Worm (Caenorhabditis elegans) whole organism, young adult: ENCODE data around the gene algn-2.

Experiments used
- B0019.2 ChIP-seq: fragments of 200-800 bp; sonication (Bioruptor generic); conservative IDR thresholded peaks from 2 replicates; pipeline ENCODE4 v1.3.6; 2022; ENCODE audit warnings: missing genetic modification reagents, missing genetic modification characterization, missing compliant biosample characterization
- B0336.3 ChIP-seq: fragments of 200-800 bp; sonication (Bioruptor generic); IDR thresholded peaks from 2 replicates; pipeline ENCODE4 v1.3.6; 2022; ENCODE audit warnings: missing genetic modification characterization, missing compliant biosample characterization
- F39B2.1 ChIP-seq: fragments of 200-800 bp; sonication (Bioruptor generic); IDR thresholded peaks from 2 replicates; pipeline ENCODE4 v1.3.6; 2022; ENCODE audit warnings: missing genetic modification reagents, missing genetic modification characterization, missing compliant biosample characterization
- F49E8.2 ChIP-seq: sonication (generic microtip); optimal IDR thresholded peaks from 3 replicates; lab custom pipeline; 2017; ENCODE audit warnings: missing genetic modification characterization, mild to moderate bottlenecking, missing compliant biosample characterization, antibody characterized with exemption, moderate library complexity; ENCODE audit not compliant: insufficient read depth
- F52B5.7 ChIP-seq: sonication (generic microtip); optimal IDR thresholded peaks from 2 replicates; lab custom pipeline; 2016; ENCODE audit warnings: mild to moderate bottlenecking, missing genetic modification characterization, missing compliant biosample characterization
- F55B11.4 ChIP-seq: sonication (generic microtip); optimal IDR thresholded peaks from 2 replicates; lab custom pipeline; 2016; ENCODE audit warnings: missing compliant biosample characterization, missing genetic modification characterization, borderline replicate concordance; ENCODE audit not compliant: insufficient read depth
- T26A5.8 ChIP-seq: sonication (generic microtip); optimal IDR thresholded peaks from 2 replicates; lab custom pipeline; 2016; ENCODE audit warnings: missing genetic modification characterization, missing compliant biosample characterization
- Y53F4B.3 ChIP-seq: fragments of 200-800 bp; sonication (Bioruptor generic); IDR thresholded peaks from 2 replicates; pipeline ENCODE4 v1.3.6; 2022; ENCODE audit warnings: missing genetic modification reagents, missing genetic modification characterization, missing compliant biosample characterization
- Y53G8AR.9 ChIP-seq: fragments of 200-800 bp; sonication (Bioruptor generic); conservative IDR thresholded peaks from 2 replicates; pipeline ENCODE4 v1.3.6; 2022; ENCODE audit warnings: missing genetic modification reagents, missing genetic modification characterization, missing compliant biosample characterization
- aptf-2 ChIP-seq: fragments of 200-800 bp; sonication (Bioruptor generic); conservative IDR thresholded peaks from 2 replicates; pipeline ENCODE4 v1.3.6; 2022; ENCODE audit warnings: missing genetic modification reagents, missing genetic modification characterization, missing compliant biosample characterization
- athp-1 ChIP-seq: sonication (generic microtip); optimal IDR thresholded peaks from 2 replicates; lab custom pipeline; 2017; ENCODE audit warnings: mild to moderate bottlenecking, missing genetic modification characterization, missing compliant biosample characterization
- attf-3 ChIP-seq: fragments of 200-800 bp; sonication (Bioruptor generic); conservative IDR thresholded peaks from 2 replicates; pipeline ENCODE4 v1.3.6; 2022; ENCODE audit warnings: missing genetic modification reagents, missing genetic modification characterization, missing compliant biosample characterization
- attf-5 ChIP-seq: fragments of 200-800 bp; sonication (Bioruptor generic); optimal IDR thresholded peaks from 2 replicates; lab custom pipeline; 2018; ENCODE audit warnings: mild to moderate bottlenecking, missing genetic modification characterization, missing compliant biosample characterization
- attf-6 ChIP-seq: fragments of 200-800 bp; sonication (Bioruptor generic); IDR thresholded peaks from 2 replicates; pipeline ENCODE4 v1.3.6; 2022; ENCODE audit warnings: missing genetic modification reagents, missing genetic modification characterization, missing compliant biosample characterization
- bed-1 ChIP-seq: fragments of 200-800 bp; sonication (Bioruptor generic); IDR thresholded peaks from 2 replicates; pipeline ENCODE4 v1.3.6; 2022; ENCODE audit warnings: missing genetic modification reagents, missing genetic modification characterization, missing compliant biosample characterization
- bed-2 ChIP-seq: fragments of 200-800 bp; sonication (Bioruptor generic); IDR thresholded peaks from 2 replicates; pipeline ENCODE4 v1.3.6; 2022; ENCODE audit warnings: missing genetic modification reagents, missing genetic modification characterization, missing compliant biosample characterization
- ccch-3 ChIP-seq: fragments of 200-800 bp; sonication (Bioruptor generic); optimal IDR thresholded peaks from 2 replicates; lab custom pipeline; 2018; ENCODE audit warnings: mild to moderate bottlenecking, missing genetic modification characterization, missing compliant biosample characterization
- cebp-1 ChIP-seq, 2 experiments: fragments of 200-800 bp in 1 of 2; sonication (Bioruptor generic) in 1 of 2; sonication (generic microtip) in 1 of 2; IDR thresholded peaks in 1 of 2; optimal IDR thresholded peaks in 1 of 2; 2 replicates each; pipeline versions ENCODE4 v1.3.6 to Lab custom; 2017 to 2022; ENCODE audit warnings: missing compliant biosample characterization in 2 of 2, missing genetic modification characterization in 2 of 2, mild to moderate bottlenecking in 1 of 2, missing genetic modification reagents in 1 of 2, moderate library complexity in 1 of 2
- cebp-2 ChIP-seq: fragments of 200-800 bp; sonication (Bioruptor generic); IDR thresholded peaks from 2 replicates; pipeline ENCODE4 v1.3.6; 2022; ENCODE audit warnings: missing genetic modification characterization, missing compliant biosample characterization
- ceh-91 ChIP-seq: fragments of 200-800 bp; sonication (Bioruptor generic); IDR thresholded peaks from 2 replicates; pipeline ENCODE4 v1.3.6; 2022; ENCODE audit warnings: missing genetic modification reagents, missing genetic modification characterization, missing compliant biosample characterization
- dox-1 ChIP-seq: fragments of 200-800 bp; sonication (Bioruptor generic); IDR thresholded peaks from 2 replicates; pipeline ENCODE4 v1.3.6; 2022; ENCODE audit warnings: missing genetic modification reagents, missing genetic modification characterization, missing compliant biosample characterization
- efl-1 ChIP-seq: fragments of 150-350 bp; optimal IDR thresholded peaks from 2 replicates; lab custom pipeline; 2014; ENCODE audit warnings: missing biosample characterization, missing genetic modification reagents, missing genetic modification characterization
- ekl-4 ChIP-seq: fragments of 200-800 bp; sonication (Bioruptor generic); IDR thresholded peaks from 2 replicates; pipeline ENCODE4 v1.3.6; 2022; ENCODE audit warnings: missing genetic modification reagents, missing genetic modification characterization, missing compliant biosample characterization
- him-1 ChIP-seq: sonication (generic microtip); optimal IDR thresholded peaks from 2 replicates; lab custom pipeline; 2016; ENCODE audit warnings: missing genotype, missing genetic modification reagents, missing genetic modification characterization, missing compliant biosample characterization
- hmg-20 ChIP-seq: fragments of 200-800 bp; sonication (Bioruptor generic); IDR thresholded peaks from 2 replicates; pipeline ENCODE4 v1.3.6; 2022; ENCODE audit warnings: missing genetic modification reagents, missing genetic modification characterization, missing compliant biosample characterization
- lag-1 ChIP-seq: fragments of 200-800 bp; sonication (Bioruptor generic); IDR thresholded peaks from 2 replicates; pipeline ENCODE4 v1.3.6; 2022; ENCODE audit warnings: missing genetic modification reagents, missing genetic modification characterization, missing compliant biosample characterization
- let-526 ChIP-seq: fragments of 200-800 bp; sonication (Bioruptor generic); IDR thresholded peaks from 2 replicates; pipeline ENCODE4 v1.3.6; 2022; ENCODE audit warnings: missing genetic modification reagents, missing genetic modification characterization, missing compliant biosample characterization
- lir-1 ChIP-seq: fragments of 200-800 bp; sonication (Bioruptor generic); conservative IDR thresholded peaks from 2 replicates; pipeline ENCODE4 v1.3.6; 2022; ENCODE audit warnings: missing genetic modification reagents, missing genetic modification characterization, missing compliant biosample characterization
- lsl-1 ChIP-seq: fragments of 200-800 bp; sonication (Bioruptor generic); optimal IDR thresholded peaks from 2 replicates; lab custom pipeline; 2018; ENCODE audit warnings: mild to moderate bottlenecking, missing genetic modification characterization, moderate library complexity, missing compliant biosample characterization
- madf-10 ChIP-seq: sonication (generic microtip); optimal IDR thresholded peaks from 2 replicates; lab custom pipeline; 2016; ENCODE audit warnings: mild to moderate bottlenecking, missing genetic modification characterization, missing compliant biosample characterization
- mcd-1 ChIP-seq: fragments of 200-800 bp; sonication (Bioruptor generic); IDR thresholded peaks from 2 replicates; pipeline ENCODE4 v1.3.6; 2022; ENCODE audit warnings: missing genetic modification reagents, missing genetic modification characterization, missing compliant biosample characterization
- mxl-1 ChIP-seq: sonication (generic microtip); optimal IDR thresholded peaks from 2 replicates; lab custom pipeline; 2016; ENCODE audit warnings: missing genetic modification characterization, missing compliant biosample characterization
- nfya-1 ChIP-seq: sonication (generic microtip); optimal IDR thresholded peaks from 2 replicates; lab custom pipeline; 2017; ENCODE audit warnings: antibody characterized with exemption, missing compliant biosample characterization, missing genetic modification characterization, borderline replicate concordance; ENCODE audit not compliant: insufficient read depth
- nfya-2 ChIP-seq: fragments of 200-800 bp; sonication (Bioruptor generic); IDR thresholded peaks from 2 replicates; pipeline ENCODE4 v1.3.6; 2022; ENCODE audit warnings: missing genetic modification reagents, missing genetic modification characterization, missing compliant biosample characterization
- nhr-179 ChIP-seq: sonication (generic microtip); optimal IDR thresholded peaks from 2 replicates; lab custom pipeline; 2016; ENCODE audit warnings: mild to moderate bottlenecking, missing genetic modification characterization, missing compliant biosample characterization
- pha-4 ChIP-seq: fragments of 150-350 bp; sonication (generic microtip); optimal IDR thresholded peaks from 2 replicates; lab custom pipeline; 2014; ENCODE audit warnings: missing biosample characterization, missing genetic modification reagents, missing genetic modification characterization
- rcor-1 ChIP-seq: fragments of 200-800 bp; sonication (Bioruptor generic); IDR thresholded peaks from 2 replicates; pipeline ENCODE4 v1.3.6; 2022; ENCODE audit warnings: missing genetic modification reagents, missing genetic modification characterization, missing compliant biosample characterization
- rec-8 ChIP-seq, 2 experiments: sonication (generic microtip); optimal IDR thresholded peaks; 2 replicates each; lab custom pipeline; 2016; ENCODE audit warnings: mild to moderate bottlenecking in 2 of 2, missing genetic modification characterization in 2 of 2, missing genetic modification reagents in 2 of 2, missing genotype in 2 of 2, missing biosample characterization in 1 of 2, missing compliant biosample characterization in 1 of 2, moderate library complexity in 1 of 2
- repo-1 ChIP-seq: sonication (generic microtip); optimal IDR thresholded peaks from 2 replicates; lab custom pipeline; 2017; ENCODE audit warnings: mild to moderate bottlenecking, missing genetic modification characterization, missing compliant biosample characterization
- rpc-1 ChIP-seq, 2 experiments: fragments of 150-350 bp in 1 of 2; sonication (generic microtip) in 1 of 2; optimal IDR thresholded peaks; 2 replicates each; lab custom pipeline; 2014 to 2018; ENCODE audit warnings: missing biosample characterization in 1 of 2, missing genetic modification characterization in 1 of 2, missing genetic modification reagents in 1 of 2, missing genotype in 1 of 2
- sdz-38 ChIP-seq: sonication (generic microtip); optimal IDR thresholded peaks from 2 replicates; lab custom pipeline; 2016; ENCODE audit warnings: missing genotype, missing genetic modification characterization, missing compliant biosample characterization
- tbx-9 ChIP-seq: sonication (generic microtip); optimal IDR thresholded peaks from 2 replicates; lab custom pipeline; 2016; ENCODE audit warnings: borderline replicate concordance, missing genetic modification characterization, inconsistent platforms, missing compliant biosample characterization
- unc-62 ChIP-seq: fragments of 150-350 bp; optimal IDR thresholded peaks from 2 replicates; lab custom pipeline; 2014; ENCODE audit warnings: missing biosample characterization, missing genetic modification reagents, missing genetic modification characterization
- xnd-1 ChIP-seq: sonication (generic microtip); optimal IDR thresholded peaks from 2 replicates; lab custom pipeline; 2016; ENCODE audit warnings: missing genotype, missing genetic modification reagents, missing genetic modification characterization, missing compliant biosample characterization
- zfh-2 ChIP-seq: fragments of 200-800 bp; sonication (Bioruptor generic); conservative IDR thresholded peaks from 2 replicates; pipeline ENCODE4 v1.3.6; 2022; ENCODE audit warnings: missing genetic modification reagents, missing genetic modification characterization, missing compliant biosample characterization
- ztf-18 ChIP-seq: sonication (generic microtip); optimal IDR thresholded peaks from 2 replicates; lab custom pipeline; 2016; ENCODE audit warnings: missing genotype, mild to moderate bottlenecking, missing genetic modification characterization, missing compliant biosample characterization
- ztf-28 ChIP-seq: fragments of 200-800 bp; sonication (Bioruptor generic); IDR thresholded peaks from 2 replicates; pipeline ENCODE4 v1.3.6; 2022; ENCODE audit warnings: missing genetic modification reagents, missing genetic modification characterization, missing compliant biosample characterization

algn-2 gene

DNA sequence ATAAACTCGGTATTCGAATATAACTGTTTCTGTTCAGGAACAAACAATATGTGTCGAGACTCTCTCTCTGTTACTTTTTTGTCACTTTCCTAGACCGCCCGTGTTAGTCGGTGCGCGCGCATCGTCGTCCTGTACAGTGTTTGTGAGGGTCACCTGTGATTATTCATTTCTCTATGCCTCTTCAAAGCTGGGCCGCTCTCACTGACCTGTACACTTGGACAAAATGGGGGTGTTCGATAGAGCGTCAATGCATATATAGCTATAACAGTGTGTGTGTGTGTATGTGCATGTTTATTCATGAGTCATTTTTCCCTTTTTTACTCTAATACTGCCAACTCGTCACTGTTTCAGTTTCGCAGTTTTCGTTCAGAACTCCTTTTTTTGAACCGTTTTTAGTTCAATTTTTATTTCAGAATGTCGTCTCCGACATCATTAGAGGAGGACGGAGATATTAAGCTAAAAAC, 4.6 kb downstream of the algn-2 start, which contains the start of gene pkc-3 (continued):
- no peak for TF ChIP-seq Y53F4B.3
- no peak for TF ChIP-seq sdz-38
- TF ChIP-seq dox-1, result peak; percentile 91
- TF ChIP-seq F49E8.2, result peak; percentile 28
- TF ChIP-seq him-1 (tag; lab: Kevin White, UChicago), result no peak
- no peak for TF ChIP-seq T26A5.8
- TF ChIP-seq cebp-2, result 0 out of 2 replicates have a peak, but pooled peaks have one; percentile 31
- TF ChIP-seq ztf-18, result peak; percentile 83
- TF ChIP-seq attf-3, result no peak; the same call in 1 of the 2 replicates
- TF ChIP-seq unc-62, result no peak
- TF ChIP-seq bed-1 (GFP tag; lab: Robert Waterston, UW), result no peak
- TF ChIP-seq tbx-9 (tag; lab: Kevin White, UChicago), result no peak
- TF ChIP-seq attf-5, result peak; percentile 87
- no peak for TF ChIP-seq mxl-1 (tag; lab: Kevin White, UChicago)
- 0 out of 2 replicates have a peak, but pooled peaks have one; percentile 41 for TF ChIP-seq lir-1
- TF ChIP-seq xnd-1 (tag; lab: Kevin White, UChicago), result peak; percentile 32
- no peak for TF ChIP-seq nfya-2 (GFP tag; lab: Robert Waterston, UW)
- no peak for TF ChIP-seq F55B11.4 (tag; lab: Kevin White, UChicago)
- no peak for TF ChIP-seq rpc-1 (optimal IDR thresholded peaks at IDR 0.05; lab: Kevin White, UChicago)
- TF ChIP-seq rpc-1 (tag; optimal IDR thresholded peaks at IDR 0.05; lab: Kevin White, UChicago), result no peak
- TF ChIP-seq F39B2.1 (GFP tag; lab: Robert Waterston, UW), result 0 out of 2 replicates have a peak, but pooled peaks have one; percentile 54
- peak; percentile 63 for TF ChIP-seq efl-1 (GFP tag; lab: Kevin White, UChicago)
- TF ChIP-seq rec-8 (tag; optimal IDR thresholded peaks at IDR 0.05; lab: Kevin White, UChicago), result no peak
- TF ChIP-seq F52B5.7 (tag; lab: Kevin White, UChicago), result peak; percentile 53
- peak; percentile 38 for TF ChIP-seq madf-10
- TF ChIP-seq ztf-28 (GFP tag; lab: Robert Waterston, UW), result no peak
- TF ChIP-seq ceh-91 (GFP tag; lab: Robert Waterston, UW), result no peak
- 0 out of 2 replicates have a peak, but pooled peaks have one; percentile 22 for TF ChIP-seq hmg-20
- TF ChIP-seq ccch-3 (GFP tag; lab: Kevin White, UChicago), result no peak
- no peak for TF ChIP-seq cebp-1 (GFP tag; IDR thresholded peaks at IDR 0.05; lab: Robert Waterston, UW)
- peak; percentile 65 for TF ChIP-seq cebp-1 (tag; optimal IDR thresholded peaks at IDR 0.05; lab: Kevin White, UChicago)
- no peak for TF ChIP-seq lag-1 (GFP tag; lab: Robert Waterston, UW)
- no peak for TF ChIP-seq B0019.2
- peak; percentile 83 for TF ChIP-seq athp-1 (tag; lab: Kevin White, UChicago)
- TF ChIP-seq rcor-1 (GFP tag; lab: Robert Waterston, UW), result peak; percentile 39; the same call in 1 of the 2 replicates
- no peak for TF ChIP-seq nhr-179 (tag; lab: Kevin White, UChicago)
- no peak for TF ChIP-seq aptf-2 (GFP tag; lab: Robert Waterston, UW)
- peak; percentile 40; the same call in 1 of the 2 replicates for TF ChIP-seq zfh-2 (GFP tag; lab: Robert Waterston, UW)
- TF ChIP-seq bed-2 (GFP tag; lab: Robert Waterston, UW), result no peak
- TF ChIP-seq Y53G8AR.9 (GFP tag; lab: Robert Waterston, UW), result peak; percentile 86
- TF ChIP-seq mcd-1 (GFP tag; lab: Robert Waterston, UW), result peak; percentile 47; the same call in 1 of the 2 replicates
- peak; percentile 92 for TF ChIP-seq B0336.3 (GFP tag; lab: Robert Waterston, UW)
- peak; percentile 78 for TF ChIP-seq ekl-4 (GFP tag; lab: Robert Waterston, UW)
- peak; percentile 79 for TF ChIP-seq repo-1
- peak; percentile 45; the same call in 1 of the 2 replicates for TF ChIP-seq attf-6 (GFP tag; lab: Robert Waterston, UW)
- TF ChIP-seq nfya-1, result no peak
- TF ChIP-seq lsl-1 (GFP tag; lab: Kevin White, UChicago), result peak; percentile 44
- no peak for TF ChIP-seq let-526 (GFP tag; lab: Robert Waterston, UW)
- TF ChIP-seq pha-4 (tag; lab: Kevin White, UChicago), result peak; percentile 54
